Fruit fly (Drosophila melanogaster): ENCODE data around the gene Obp83b.

Gene Obp83b

DNA sequence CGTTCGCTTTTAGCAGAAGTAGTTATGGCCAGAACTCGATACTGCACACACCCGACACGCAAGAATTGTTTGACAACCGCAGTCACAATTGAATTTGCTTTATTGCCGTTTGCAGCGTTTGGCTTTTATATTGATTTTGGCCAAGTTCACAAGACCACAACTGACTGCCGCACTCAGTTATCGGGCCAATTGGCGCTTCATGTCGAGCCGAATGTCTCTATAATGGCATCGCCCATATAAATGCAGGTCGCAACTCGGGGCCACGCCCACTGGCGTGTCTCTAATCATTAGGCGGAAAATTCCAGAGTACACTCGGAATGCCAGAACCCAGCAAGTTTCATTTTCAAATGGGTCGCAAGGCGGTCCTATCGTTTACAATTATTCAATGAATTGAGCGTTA is 1.5 kb downstream of the Obp83b start, which contains the start of gene Obp83a:
Gene Obp83a (minus strand): TSS at position 101 of the 400 bp plus-strand sequence.
- TF ChIP-seq Smox (GFP tag; optimal IDR thresholded peaks at IDR 0.05) (no peak), CG8632 (GFP tag; optimal IDR thresholded peaks at IDR 0.05) (no peak), CG10669 (GFP tag; optimal IDR thresholded peaks at IDR 0.05) (no peak), dsx (GFP tag; optimal IDR thresholded peaks at IDR 0.05; ENCODE audit: poor library complexity, severe bottlenecking) (no peak), CG6163 (GFP tag; IDR thresholded peaks at IDR 0.05) (no peak), Blimp-1 (GFP tag; optimal IDR thresholded peaks at IDR 0.05) (no peak), CG32006 (GFP tag; optimal IDR thresholded peaks at IDR 0.05) (no peak)

dm6 chr3R:5960887-5961286 is 15.7 kb downstream of the Obp83b start, which contains the start of gene CG11373:
Gene CG11373 (minus strand): TSS chr3R:5960987.
- TF ChIP-seq CG6163 (GFP tag; IDR thresholded peaks at IDR 0.05), result no peak
- TF ChIP-seq Gug (GFP tag; IDR thresholded peaks at IDR 0.05), result no peak
- no peak for TF ChIP-seq Sox102F (GFP tag; optimal IDR thresholded peaks at IDR 0.05)
- no peak for TF ChIP-seq CG11762 (GFP tag; optimal IDR thresholded peaks at IDR 0.05; ENCODE audit: insufficient read depth)
- no peak for TF ChIP-seq CG10669 (GFP tag; optimal IDR thresholded peaks at IDR 0.05)
- TF ChIP-seq cyc (GFP tag; optimal IDR thresholded peaks at IDR 0.05), result no peak
- no peak for TF ChIP-seq CG6854 (GFP tag; optimal IDR thresholded peaks at IDR 0.05)

- TF ChIP-seq Hr39 (GFP tag; optimal IDR thresholded peaks at IDR 0.05) (no peak), CG10669 (GFP tag; optimal IDR thresholded peaks at IDR 0.05) (no peak), esn (GFP tag; optimal IDR thresholded peaks at IDR 0.05) (no peak), fkh (GFP tag; optimal IDR thresholded peaks at IDR 0.05) (no peak), pdm3 (GFP tag; optimal IDR thresholded peaks at IDR 0.05) (no peak), CG8319 (GFP tag; optimal IDR thresholded peaks at IDR 0.05) (no peak), CG6163 (GFP tag; IDR thresholded peaks at IDR 0.05) (no peak), CG8632 (GFP tag; optimal IDR thresholded peaks at IDR 0.05) (no peak), Sox15 (GFP tag; optimal IDR thresholded peaks at IDR 0.05) (no peak)
Measured at dm6 chr3R:5959382-5959781, 17.2 kb downstream of the Obp83b start, which contains the start of gene side-III. Gene side-III (minus strand): TSS chr3R:5959555.

DNA sequence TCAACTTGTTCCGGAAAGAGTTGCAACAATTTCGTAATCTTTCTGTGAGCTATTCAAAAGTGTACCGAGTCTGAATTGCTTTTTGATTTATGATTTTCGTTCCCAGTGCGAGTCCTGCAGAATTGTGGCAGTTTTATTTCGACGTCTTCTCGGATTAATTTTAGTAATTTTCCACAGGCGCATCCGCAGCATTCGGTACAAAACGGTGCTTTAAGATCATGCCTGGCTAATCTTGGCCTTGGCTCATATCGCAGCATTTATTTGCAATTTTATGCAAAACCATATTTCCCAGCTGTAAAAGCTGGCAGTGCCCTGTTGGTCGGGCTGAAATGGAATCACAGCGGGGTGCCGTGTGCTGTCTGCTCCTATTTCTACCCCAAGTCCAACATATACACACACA is 38.9 kb downstream of the Obp83b start:
- TF ChIP-seq eg (GFP tag; IDR thresholded peaks at IDR 0.05), result no peak
- TF ChIP-seq Blimp-1 (GFP tag; optimal IDR thresholded peaks at IDR 0.05), result no peak
- no peak for TF ChIP-seq CG10631 (GFP tag; optimal IDR thresholded peaks at IDR 0.05)
- no peak for TF ChIP-seq CG1621 (tag; optimal IDR thresholded peaks at IDR 0.05)
- no peak for TF ChIP-seq CG16779 (tag; optimal IDR thresholded peaks at IDR 0.05)
- no peak for TF ChIP-seq fkh (GFP tag; optimal IDR thresholded peaks at IDR 0.05)
- no peak for TF ChIP-seq dsx (GFP tag; optimal IDR thresholded peaks at IDR 0.05; ENCODE audit: poor library complexity, severe bottlenecking)
- TF ChIP-seq cyc (GFP tag; optimal IDR thresholded peaks at IDR 0.05), result no peak
- TF ChIP-seq Eip93F (GFP tag; optimal IDR thresholded peaks at IDR 0.05), result no peak
- TF ChIP-seq net (GFP tag; optimal IDR thresholded peaks at IDR 0.05), result no peak
- TF ChIP-seq CG11902 (GFP tag; optimal IDR thresholded peaks at IDR 0.05), result no peak
- TF ChIP-seq CG8119 (GFP tag; IDR thresholded peaks at IDR 0.05), result no peak

DNA sequence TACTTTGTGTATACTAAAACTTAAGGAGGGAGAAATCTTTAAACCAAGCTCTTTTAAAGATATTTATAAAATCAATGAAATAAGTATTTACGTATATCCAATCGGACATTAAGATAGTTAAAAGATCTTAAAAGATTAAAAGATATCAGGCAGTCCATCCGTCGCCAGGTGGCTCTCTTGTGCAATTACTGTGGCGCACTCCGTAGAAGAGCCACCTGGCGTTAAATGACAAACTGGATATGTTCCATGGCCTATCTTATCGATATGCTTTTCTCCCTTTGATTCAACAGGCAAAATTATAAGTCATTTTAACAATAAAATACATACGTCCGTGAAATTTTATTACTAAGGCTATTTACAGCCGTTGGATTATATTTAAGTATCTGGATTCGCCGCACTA is 48.8 kb downstream of the Obp83b start:
- no peak for TF ChIP-seq dsx (GFP tag; optimal IDR thresholded peaks at IDR 0.05; ENCODE audit: poor library complexity, severe bottlenecking)
- no peak for TF ChIP-seq Hr4 (GFP tag; optimal IDR thresholded peaks at IDR 0.05)
- TF ChIP-seq vri (GFP tag; optimal IDR thresholded peaks at IDR 0.05), result no peak
- TF ChIP-seq lz (GFP tag; optimal IDR thresholded peaks at IDR 0.05), result no peak
- no peak for TF ChIP-seq CG11294 (GFP tag; IDR thresholded peaks at IDR 0.05)
- no peak for TF ChIP-seq Eip75B (GFP tag; optimal IDR thresholded peaks at IDR 0.05)
- TF ChIP-seq spab (GFP tag; optimal IDR thresholded peaks at IDR 0.05), result no peak
- no peak for TF ChIP-seq CG6854 (GFP tag; optimal IDR thresholded peaks at IDR 0.05)
- no peak for TF ChIP-seq topi (GFP tag; optimal IDR thresholded peaks at IDR 0.05)
- TF ChIP-seq CG10669 (GFP tag; optimal IDR thresholded peaks at IDR 0.05), result no peak
- no peak for TF ChIP-seq acj6 (GFP tag; optimal IDR thresholded peaks at IDR 0.05)
- TF ChIP-seq pdm3 (GFP tag; optimal IDR thresholded peaks at IDR 0.05), result no peak
- TF ChIP-seq achi (GFP tag; optimal IDR thresholded peaks at IDR 0.05), result no peak
- TF ChIP-seq dac (GFP tag; optimal IDR thresholded peaks at IDR 0.05), result no peak
- no peak for TF ChIP-seq svp (GFP tag)
- no peak for TF ChIP-seq ss (GFP tag; optimal IDR thresholded peaks at IDR 0.05)
- TF ChIP-seq CG10631 (GFP tag; optimal IDR thresholded peaks at IDR 0.05), result no peak
- TF ChIP-seq salr (GFP tag; optimal IDR thresholded peaks at IDR 0.05), result no peak

Data from whole organism, prepupa.